Fruit fly (Drosophila melanogaster) whole organism, prepupa: Measurements from ENCODE around the gene CG7029.

Experiments used
- Blimp-1 ChIP-seq: fragments of 200-800 bp; sonication (Bioruptor generic); optimal IDR thresholded peaks from 3 replicates; lab custom pipeline; 2017; ENCODE audit warnings: missing biosample characterization, missing genetic modification characterization, mild to moderate bottlenecking, moderate library complexity, missing genetic modification reagents
- CG10631 ChIP-seq: fragments of 200-800 bp; sonication (Bioruptor generic); optimal IDR thresholded peaks from 2 replicates; lab custom pipeline; 2016; ENCODE audit warnings: missing biosample characterization, missing genetic modification characterization
- CG10669 ChIP-seq: fragments of 200-800 bp; sonication (Bioruptor generic); optimal IDR thresholded peaks from 3 replicates; lab custom pipeline; 2018; ENCODE audit warnings: missing biosample characterization, mild to moderate bottlenecking, missing genetic modification characterization, moderate library complexity
- CG11294 ChIP-seq: fragments of 200-800 bp; sonication (Bioruptor generic); IDR thresholded peaks from 2 replicates; pipeline ENCODE4 v1.3.6; 2022; ENCODE audit warnings: missing biosample characterization, missing genetic modification characterization
- CG11902 ChIP-seq: fragments of 200-800 bp; sonication (Bioruptor generic); optimal IDR thresholded peaks from 3 replicates; lab custom pipeline; 2016; ENCODE audit warnings: missing biosample characterization, missing genetic modification characterization
- CG15336 ChIP-seq: fragments of 200-800 bp; sonication (Bioruptor generic); IDR thresholded peaks from 2 replicates; pipeline ENCODE4 v1.3.6; 2022; ENCODE audit warnings: missing biosample characterization, missing genetic modification characterization
- CG16779 ChIP-seq: fragments of 200-800 bp; sonication (Bioruptor generic); optimal IDR thresholded peaks from 3 replicates; lab custom pipeline; 2017; ENCODE audit warnings: missing biosample characterization, mild to moderate bottlenecking, missing genetic modification characterization
- CG34406 ChIP-seq: fragments of 200-800 bp; sonication (Bioruptor generic); optimal IDR thresholded peaks from 3 replicates; lab custom pipeline; 2016; ENCODE audit warnings: missing biosample characterization, missing genetic modification characterization
- CG3919 ChIP-seq: fragments of 200-800 bp; sonication (Bioruptor generic); optimal IDR thresholded peaks from 3 replicates; lab custom pipeline; 2016; ENCODE audit warnings: missing biosample characterization, missing genetic modification characterization
- CG4318 ChIP-seq: fragments of 200-800 bp; sonication (Bioruptor generic); optimal IDR thresholded peaks from 3 replicates; lab custom pipeline; 2017; ENCODE audit warnings: missing biosample characterization, mild to moderate bottlenecking, missing genetic modification characterization
- CG6792 ChIP-seq: fragments of 200-800 bp; sonication (Bioruptor generic); optimal IDR thresholded peaks from 3 replicates; lab custom pipeline; 2016; ENCODE audit warnings: missing biosample characterization, missing genetic modification characterization
- CG6808 ChIP-seq: fragments of 200-800 bp; sonication (Bioruptor generic); optimal IDR thresholded peaks from 3 replicates; lab custom pipeline; 2017; ENCODE audit warnings: missing biosample characterization, missing genetic modification characterization, mild to moderate bottlenecking, moderate library complexity, missing genetic modification reagents
- CG6854 ChIP-seq: fragments of 200-800 bp; sonication (Bioruptor generic); optimal IDR thresholded peaks from 2 replicates; lab custom pipeline; 2017; ENCODE audit warnings: missing biosample characterization, mild to moderate bottlenecking, missing genetic modification characterization
- CG7368 ChIP-seq: fragments of 200-800 bp; sonication (Bioruptor generic); optimal IDR thresholded peaks from 3 replicates; lab custom pipeline; 2016; ENCODE audit warnings: missing biosample characterization, missing genetic modification characterization
- CG8119 ChIP-seq: fragments of 200-800 bp; sonication (Bioruptor generic); IDR thresholded peaks from 3 replicates; pipeline ENCODE4 v1.3.6; 2022; ENCODE audit warnings: missing biosample characterization, missing genetic modification characterization
- CG8319 ChIP-seq: fragments of 200-800 bp; sonication (Bioruptor generic); optimal IDR thresholded peaks from 3 replicates; lab custom pipeline; 2016; ENCODE audit warnings: missing biosample characterization, missing genetic modification characterization
- CG8632 ChIP-seq: fragments of 200-800 bp; sonication (Bioruptor generic); optimal IDR thresholded peaks from 3 replicates; lab custom pipeline; 2016; ENCODE audit warnings: missing biosample characterization, missing genetic modification characterization
- CG9139 ChIP-seq: fragments of 200-800 bp; sonication (Bioruptor generic); optimal IDR thresholded peaks from 3 replicates; lab custom pipeline; 2017; ENCODE audit warnings: missing biosample characterization, mild to moderate bottlenecking, missing genetic modification characterization
- Eip75B ChIP-seq: fragments of 200-800 bp; sonication (Bioruptor generic); optimal IDR thresholded peaks from 3 replicates; lab custom pipeline; 2016; ENCODE audit warnings: missing biosample characterization, missing genetic modification characterization
- Eip78C ChIP-seq: fragments of 200-800 bp; sonication (Bioruptor generic); peaks from one replicate; lab custom pipeline; 2016; ENCODE audit warnings: missing biosample characterization, missing genetic modification characterization
- Eip93F ChIP-seq: fragments of 200-800 bp; sonication (Bioruptor generic); optimal IDR thresholded peaks from 2 replicates; lab custom pipeline; 2016; ENCODE audit warnings: missing biosample characterization, mild to moderate bottlenecking, missing genetic modification characterization
- Ets21C ChIP-seq: fragments of 200-800 bp; sonication (Bioruptor generic); optimal IDR thresholded peaks from 3 replicates; lab custom pipeline; 2016; ENCODE audit warnings: missing biosample characterization, missing genetic modification characterization
- Gug ChIP-seq: fragments of 200-800 bp; sonication (Bioruptor generic); IDR thresholded peaks from 2 replicates; pipeline ENCODE4 v1.3.6; 2022; ENCODE audit warnings: missing biosample characterization, missing genetic modification characterization
- Hr38 ChIP-seq: sonication (Bioruptor generic); optimal IDR thresholded peaks from 2 replicates; lab custom pipeline; 2016; ENCODE audit warnings: missing biosample characterization, missing genetic modification characterization
- Hr39 ChIP-seq: fragments of 200-800 bp; sonication (Bioruptor generic); optimal IDR thresholded peaks from 2 replicates; lab custom pipeline; 2016; ENCODE audit warnings: missing biosample characterization, missing genetic modification characterization
- Hr4 ChIP-seq: fragments of 200-800 bp; sonication (Bioruptor generic); optimal IDR thresholded peaks from 3 replicates; lab custom pipeline; 2016; ENCODE audit warnings: missing biosample characterization, missing genetic modification characterization
- Met ChIP-seq: fragments of 200-800 bp; sonication (Bioruptor generic); optimal IDR thresholded peaks from 3 replicates; lab custom pipeline; 2016; ENCODE audit warnings: missing biosample characterization, missing genetic modification characterization
- OdsH ChIP-seq: fragments of 200-800 bp; sonication (Bioruptor generic); optimal IDR thresholded peaks from 3 replicates; lab custom pipeline; 2016; ENCODE audit warnings: missing biosample characterization, missing genetic modification characterization
- Smox ChIP-seq: fragments of 200-800 bp; sonication (Bioruptor generic); optimal IDR thresholded peaks from 3 replicates; lab custom pipeline; 2016; ENCODE audit warnings: missing biosample characterization, missing genetic modification characterization
- cyc ChIP-seq: fragments of 200-800 bp; sonication (Bioruptor generic); optimal IDR thresholded peaks from 3 replicates; lab custom pipeline; 2016; ENCODE audit warnings: missing biosample characterization, missing genetic modification characterization
- eg ChIP-seq: fragments of 200-800 bp; sonication (Bioruptor generic); IDR thresholded peaks from 3 replicates; pipeline ENCODE4 v1.3.6; 2022; ENCODE audit warnings: missing biosample characterization, missing genetic modification characterization
- esn ChIP-seq: fragments of 200-800 bp; sonication (Bioruptor generic); optimal IDR thresholded peaks from 2 replicates; lab custom pipeline; 2016; ENCODE audit warnings: missing biosample characterization, mild to moderate bottlenecking, missing genetic modification characterization, moderate library complexity
- fd59A ChIP-seq: fragments of 200-800 bp; sonication (Bioruptor generic); optimal IDR thresholded peaks from 2 replicates; lab custom pipeline; 2017; ENCODE audit warnings: missing biosample characterization, mild to moderate bottlenecking, missing genetic modification characterization, missing genetic modification reagents
- fd85E ChIP-seq: fragments of 200-800 bp; sonication (Bioruptor generic); optimal IDR thresholded peaks from 3 replicates; lab custom pipeline; 2016; ENCODE audit warnings: missing biosample characterization, missing genetic modification characterization
- fkh ChIP-seq: fragments of 200-800 bp; sonication (Bioruptor generic); optimal IDR thresholded peaks from 3 replicates; lab custom pipeline; 2017; ENCODE audit warnings: missing biosample characterization, mild to moderate bottlenecking, missing genetic modification characterization, moderate library complexity
- lz ChIP-seq: fragments of 200-800 bp; sonication (Bioruptor generic); optimal IDR thresholded peaks from 3 replicates; lab custom pipeline; 2016; ENCODE audit warnings: missing biosample characterization, missing genetic modification characterization
- net ChIP-seq: fragments of 200-800 bp; sonication (Bioruptor generic); optimal IDR thresholded peaks from 3 replicates; lab custom pipeline; 2016; ENCODE audit warnings: missing biosample characterization, missing genetic modification characterization
- salr ChIP-seq, 2 experiments: fragments of 200-800 bp; sonication (Bioruptor generic); optimal IDR thresholded peaks; 3 replicates each; lab custom pipeline; 2016 to 2018; ENCODE audit warnings: missing biosample characterization in 2 of 2, missing genetic modification characterization in 2 of 2, mild to moderate bottlenecking in 1 of 2
- spab ChIP-seq: fragments of 200-800 bp; sonication (Bioruptor generic); optimal IDR thresholded peaks from 2 replicates; lab custom pipeline; 2017; ENCODE audit warnings: missing biosample characterization, mild to moderate bottlenecking, missing genetic modification characterization, missing genetic modification reagents
- ss ChIP-seq, 2 experiments: fragments of 200-800 bp; sonication (Bioruptor generic); optimal IDR thresholded peaks; 2 replicates in 1 of 2; 3 replicates in 1 of 2; lab custom pipeline; 2017 to 2018; ENCODE audit warnings: mild to moderate bottlenecking in 2 of 2, missing biosample characterization in 2 of 2, missing genetic modification characterization in 2 of 2, moderate library complexity in 1 of 2
- svp ChIP-seq: fragments of 200-800 bp; sonication (Bioruptor generic); peaks from one replicate; lab custom pipeline; 2016; ENCODE audit warnings: missing biosample characterization, missing genetic modification characterization
- topi ChIP-seq: fragments of 200-800 bp; sonication (Bioruptor generic); optimal IDR thresholded peaks from 3 replicates; lab custom pipeline; 2016; ENCODE audit warnings: missing biosample characterization, missing genetic modification characterization

CG7029 gene

DNA sequence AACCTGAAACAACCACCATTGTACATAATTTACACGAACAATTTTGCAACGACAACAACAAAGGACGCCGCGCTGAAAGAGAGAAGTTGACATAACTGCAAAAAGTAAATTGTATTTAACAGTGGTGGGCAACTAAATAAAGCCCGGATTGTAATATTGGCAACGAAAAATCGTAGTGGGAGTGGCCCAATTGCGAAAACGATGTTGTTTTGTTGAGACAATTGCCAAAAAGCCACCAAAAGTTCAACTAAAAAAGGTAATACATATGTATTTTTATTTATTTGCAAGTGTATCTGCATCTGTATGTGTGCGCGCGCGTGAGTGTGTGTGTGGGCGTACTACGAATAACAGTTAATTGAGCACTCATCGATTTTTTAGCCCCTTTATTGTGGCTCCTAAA is 410 bp downstream of the CG7029 start (continued):
- no peak for TF ChIP-seq CG6808
- no peak for TF ChIP-seq ss (GFP tag; optimal IDR thresholded peaks at IDR 0.05; lab: Kevin White, UChicago)
- TF ChIP-seq CG8632 (GFP tag; lab: Kevin White, UChicago), result no peak
- no peak for TF ChIP-seq CG3919
- peak; percentile 15 for TF ChIP-seq Ets21C
- TF ChIP-seq Hr38 (GFP tag; lab: Kevin White, UChicago), result no peak
- peak; percentile 6 for TF ChIP-seq CG8319 (GFP tag; lab: Kevin White, UChicago)
- TF ChIP-seq CG9139, result no peak
- TF ChIP-seq fd59A, result no peak
- no peak for TF ChIP-seq Eip93F (GFP tag; lab: Kevin White, UChicago)
- no peak for TF ChIP-seq Blimp-1 (GFP tag; lab: Kevin White, UChicago)
- TF ChIP-seq Met (GFP tag; lab: Kevin White, UChicago), result peak; percentile 36
- peak; percentile 6 for TF ChIP-seq Smox (GFP tag; lab: Kevin White, UChicago)
- no peak for TF ChIP-seq net (GFP tag; lab: Kevin White, UChicago)
- TF ChIP-seq lz (GFP tag; lab: Kevin White, UChicago), result peak; percentile 25
- TF ChIP-seq CG7368 (GFP tag; lab: Kevin White, UChicago), result peak; percentile 42

- TF ChIP-seq svp (GFP tag; lab: Kevin White, UChicago) (peak; percentile 69), Hr4 (GFP tag; lab: Kevin White, UChicago) (no peak)
These were observed 997 bp downstream of the CG7029 start for dm6 chr3R:22751698-22752097.

- TF ChIP-seq svp (GFP tag; lab: Kevin White, UChicago) (peak; percentile 35), Eip78C (GFP tag; lab: Kevin White, UChicago) (peak; percentile 21), CG34406 (GFP tag; lab: Kevin White, UChicago) (no peak), eg (GFP tag; lab: Robert Waterston, UW) (0 out of 3 replicates have a peak, but pooled peaks have one; percentile 12)
These were observed 2.2 kb downstream of the CG7029 start for dm6 chr3R:22752929-22753328.

DNA sequence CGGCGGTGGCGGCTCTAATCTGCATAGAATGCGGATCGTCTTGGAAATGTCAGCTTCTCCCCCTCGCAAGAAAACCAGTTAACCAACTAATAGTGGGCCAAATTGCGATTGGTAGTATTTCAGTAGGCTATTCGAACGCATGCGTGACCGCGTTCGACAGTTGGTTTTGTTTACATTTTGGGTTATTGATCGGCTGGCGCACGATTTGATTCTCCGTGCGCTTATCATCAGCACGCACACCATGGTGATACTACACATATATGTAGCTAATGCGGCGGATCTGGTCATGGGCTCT is 2.8 kb downstream of the CG7029 start:
- TF ChIP-seq ss (GFP tag; optimal IDR thresholded peaks at IDR 0.05; lab: Kevin White, UChicago) (peak in 1 of 2 experiments; percentile 38), CG8119 (no peak), fkh (peak; percentile 71)

- no peak for TF ChIP-seq CG6854
- 0 out of 2 replicates have a peak, but pooled peaks have one; percentile 7 for TF ChIP-seq CG15336
- TF ChIP-seq CG4318, result peak; percentile 51
- TF ChIP-seq fd59A, result no peak
- peak; percentile 28 for TF ChIP-seq OdsH (GFP tag; lab: Kevin White, UChicago)
- no peak for TF ChIP-seq fd85E (GFP tag; lab: Kevin White, UChicago)
- no peak for TF ChIP-seq Eip93F (GFP tag; lab: Kevin White, UChicago)
- peak in 1 of 2 experiments; percentile 60 for TF ChIP-seq salr (GFP tag; optimal IDR thresholded peaks at IDR 0.05; lab: Kevin White, UChicago)
- 0 out of 2 replicates have a peak, but pooled peaks have one; percentile 22 for TF ChIP-seq Gug (GFP tag; lab: Robert Waterston, UW)
- TF ChIP-seq CG7368 (GFP tag; lab: Kevin White, UChicago), result no peak
- TF ChIP-seq Eip75B (GFP tag; lab: Kevin White, UChicago), result peak; percentile 16
- TF ChIP-seq CG11294 (GFP tag; lab: Robert Waterston, UW), result peak; percentile 13; the same call in 1 of the 2 replicates
- peak; percentile 23 for TF ChIP-seq CG10631 (GFP tag; lab: Kevin White, UChicago)
- no peak for TF ChIP-seq CG6808
- no peak for TF ChIP-seq cyc (GFP tag; lab: Kevin White, UChicago)
- no peak for TF ChIP-seq topi (GFP tag; lab: Kevin White, UChicago)
- TF ChIP-seq CG10669, result no peak
- peak; percentile 68 for TF ChIP-seq svp (GFP tag; lab: Kevin White, UChicago)
- no peak for TF ChIP-seq CG11902 (GFP tag; lab: Kevin White, UChicago)
- TF ChIP-seq Blimp-1 (GFP tag; lab: Kevin White, UChicago), result no peak
- TF ChIP-seq Hr39 (GFP tag; lab: Kevin White, UChicago), result no peak
- TF ChIP-seq CG16779 (tag; lab: Kevin White, UChicago), result peak; percentile 45
- no peak for TF ChIP-seq CG6792 (GFP tag; lab: Kevin White, UChicago)
- TF ChIP-seq CG34406 (GFP tag; lab: Kevin White, UChicago), result no peak
- no peak for TF ChIP-seq CG3919
- peak; percentile 14 for TF ChIP-seq esn (GFP tag; lab: Kevin White, UChicago)
- no peak for TF ChIP-seq Hr38 (GFP tag; lab: Kevin White, UChicago)
- no peak for TF ChIP-seq spab (GFP tag; lab: Kevin White, UChicago)
- TF ChIP-seq Met (GFP tag; lab: Kevin White, UChicago), result no peak
These were observed 3.4 kb downstream of the CG7029 start for dm6 chr3R:22753895-22754774.
